Worm (Caenorhabditis elegans): ENCODE data around the gene F47E1.2.

DNA sequence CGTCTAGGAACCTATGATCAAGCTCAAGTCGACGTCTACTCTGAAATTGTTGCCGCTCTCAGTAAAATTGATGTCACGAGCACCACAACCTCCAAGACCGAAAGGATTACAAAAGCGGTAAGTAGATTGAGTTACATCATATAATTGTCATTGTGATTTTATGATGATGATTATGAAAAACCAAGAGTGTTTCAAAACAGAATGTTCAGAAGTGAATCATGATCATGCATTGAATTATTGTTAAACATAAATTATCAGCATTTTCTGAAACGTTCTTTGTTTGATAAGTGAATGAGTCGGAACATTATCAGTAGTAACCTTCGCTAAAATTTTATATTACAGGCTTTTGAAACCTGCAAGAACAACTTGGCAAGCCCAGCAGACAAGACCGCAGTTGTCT lies 22.3 kb upstream of the F47E1.2 start:
- TF ChIP-seq elt-4 (tag; optimal IDR thresholded peaks at IDR 0.05) (no peak), ama-1 (optimal IDR thresholded peaks at IDR 0.05) (no peak)

Data from whole organism, late embryonic.